Worm (Caenorhabditis elegans) whole organism, L3 larva: ENCODE measurements around the gene zip-3.

Experiments used
- ZK546.5 ChIP-seq: sonication (generic microtip); optimal IDR thresholded peaks from 2 replicates; lab custom pipeline; 2017; ENCODE audit warnings: missing biosample characterization, missing genetic modification characterization
- aly-2 ChIP-seq: fragments of 150-350 bp; optimal IDR thresholded peaks from 2 replicates; lab custom pipeline; 2014; ENCODE audit warnings: missing biosample characterization, missing genetic modification characterization
- ceh-82 ChIP-seq: fragments of 150-350 bp; optimal IDR thresholded peaks from 2 replicates; lab custom pipeline; 2014; ENCODE audit warnings: missing biosample characterization, missing genetic modification characterization
- ceh-9 ChIP-seq: sonication (generic microtip); optimal IDR thresholded peaks from 2 replicates; lab custom pipeline; 2018; ENCODE audit warnings: missing biosample characterization, missing genetic modification characterization
- daf-12 ChIP-seq: fragments of 150-350 bp; optimal IDR thresholded peaks from 2 replicates; lab custom pipeline; 2014; ENCODE audit warnings: missing biosample characterization, missing genetic modification reagents, missing genetic modification characterization
- egl-27 ChIP-seq: sonication (generic microtip); optimal IDR thresholded peaks from 4 replicates; lab custom pipeline; 2017; ENCODE audit warnings: missing biosample characterization, missing genetic modification reagents, missing genetic modification characterization
- elt-3 ChIP-seq, 3 experiments: fragments of 150-350 bp in 1 of 3; sonication (generic microtip) in 2 of 3; optimal IDR thresholded peaks; 2 replicates in 2 of 3; 4 replicates in 1 of 3; lab custom pipeline; 2014 to 2017; ENCODE audit warnings: missing biosample characterization in 3 of 3, missing genetic modification characterization in 3 of 3
- eor-1 ChIP-seq, 2 experiments: fragments of 150-350 bp; optimal IDR thresholded peaks; 2 replicates each; lab custom pipeline; 2014 to 2018; ENCODE audit warnings: missing biosample characterization in 2 of 2, missing genetic modification characterization in 2 of 2
- fkh-2 ChIP-seq: fragments of 150-350 bp; optimal IDR thresholded peaks from 2 replicates; lab custom pipeline; 2014; ENCODE audit warnings: missing biosample characterization, missing genetic modification reagents, missing genetic modification characterization
- fos-1 ChIP-seq: fragments of 150-350 bp; optimal IDR thresholded peaks from 2 replicates; lab custom pipeline; 2014; ENCODE audit warnings: missing biosample characterization, missing genetic modification characterization
- hmg-11 ChIP-seq: sonication (generic microtip); optimal IDR thresholded peaks from 2 replicates; lab custom pipeline; 2016; ENCODE audit warnings: missing genetic modification characterization, missing compliant biosample characterization
- lin-39 ChIP-seq: fragments of 150-350 bp; optimal IDR thresholded peaks from 2 replicates; lab custom pipeline; 2018; ENCODE audit warnings: missing biosample characterization, missing genetic modification reagents, missing genetic modification characterization
- mml-1 ChIP-seq: fragments of 150-350 bp; sonication (generic microtip); optimal IDR thresholded peaks from 3 replicates; lab custom pipeline; 2014; ENCODE audit warnings: missing biosample characterization, missing genetic modification characterization
- nfya-1 ChIP-seq: sonication (generic microtip); optimal IDR thresholded peaks from 2 replicates; lab custom pipeline; 2017; ENCODE audit warnings: missing genetic modification characterization, mild to moderate bottlenecking, missing compliant biosample characterization, antibody characterized with exemption, moderate library complexity; ENCODE audit not compliant: insufficient read depth
- nhr-12 ChIP-seq: fragments of 150-350 bp; optimal IDR thresholded peaks from 2 replicates; lab custom pipeline; 2014; ENCODE audit warnings: missing biosample characterization, missing genetic modification characterization
- nhr-23 ChIP-seq: fragments of 150-350 bp; optimal IDR thresholded peaks from 2 replicates; lab custom pipeline; 2014; ENCODE audit warnings: missing biosample characterization, missing genetic modification reagents, missing genetic modification characterization
- nhr-25 ChIP-seq: sonication (generic microtip); optimal IDR thresholded peaks from 2 replicates; lab custom pipeline; 2017; ENCODE audit warnings: missing biosample characterization, missing genetic modification characterization
- nhr-28 ChIP-seq: fragments of 150-350 bp; optimal IDR thresholded peaks from 2 replicates; lab custom pipeline; 2014; ENCODE audit warnings: missing biosample characterization, missing genetic modification characterization
- nhr-76 ChIP-seq: fragments of 150-350 bp; sonication (generic microtip); optimal IDR thresholded peaks from 5 replicates; lab custom pipeline; 2014; ENCODE audit warnings: missing biosample characterization, missing genetic modification characterization
- pha-4 ChIP-seq: fragments of 150-350 bp; optimal IDR thresholded peaks from 2 replicates; lab custom pipeline; 2014; ENCODE audit warnings: missing biosample characterization, missing genetic modification reagents, missing genetic modification characterization
- skn-1 ChIP-seq: fragments of 150-350 bp; optimal IDR thresholded peaks from 2 replicates; lab custom pipeline; 2014; ENCODE audit warnings: missing biosample characterization, missing genetic modification characterization
- unc-62 ChIP-seq: fragments of 150-350 bp; sonication (generic microtip); optimal IDR thresholded peaks from 4 replicates; lab custom pipeline; 2014; ENCODE audit warnings: missing biosample characterization, missing genetic modification reagents, missing genetic modification characterization
- ztf-4 ChIP-seq: fragments of 150-350 bp; optimal IDR thresholded peaks from 2 replicates; lab custom pipeline; 2014; ENCODE audit warnings: missing biosample characterization, missing genetic modification characterization

zip-3 gene

ce11 chrII:13907615-13908014 is 49.6 kb downstream of the zip-3 start:
- TF ChIP-seq daf-12 (tag; lab: Kevin White, UChicago) (no peak), mml-1 (tag; lab: Kevin White, UChicago) (no peak), nfya-1 (peak; percentile 89), nhr-12 (tag; lab: Kevin White, UChicago) (no peak), skn-1 (tag; lab: Kevin White, UChicago) (no peak), nhr-76 (tag; lab: Kevin White, UChicago) (no peak)

DNA sequence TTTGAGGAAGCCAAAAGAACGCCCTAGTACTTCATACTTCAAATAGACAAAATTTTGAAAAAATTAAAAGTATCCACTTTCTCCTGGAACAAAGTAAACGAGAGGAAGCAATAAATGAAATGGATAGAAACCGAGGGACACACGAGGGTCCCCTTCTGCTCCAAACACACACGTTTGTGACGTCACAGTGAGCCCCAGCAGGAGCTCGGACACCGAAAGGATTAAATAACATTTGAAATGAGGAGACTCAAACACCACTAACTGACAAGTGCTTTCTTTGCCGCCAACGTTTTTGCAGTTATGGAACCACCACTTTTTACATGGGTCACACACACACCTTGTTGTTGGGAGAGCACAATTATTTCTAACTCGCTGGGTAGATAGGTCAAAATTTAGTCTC is 53.8 kb downstream of the zip-3 start:
- TF ChIP-seq nhr-25 (tag; lab: Kevin White, UChicago) (no peak), nfya-1 (peak; percentile 48), fkh-2 (tag; lab: Kevin White, UChicago) (no peak), fos-1 (tag; lab: Kevin White, UChicago) (no peak), ZK546.5 (tag; lab: Kevin White, UChicago) (no peak), lin-39 (peak; percentile 67)

DNA sequence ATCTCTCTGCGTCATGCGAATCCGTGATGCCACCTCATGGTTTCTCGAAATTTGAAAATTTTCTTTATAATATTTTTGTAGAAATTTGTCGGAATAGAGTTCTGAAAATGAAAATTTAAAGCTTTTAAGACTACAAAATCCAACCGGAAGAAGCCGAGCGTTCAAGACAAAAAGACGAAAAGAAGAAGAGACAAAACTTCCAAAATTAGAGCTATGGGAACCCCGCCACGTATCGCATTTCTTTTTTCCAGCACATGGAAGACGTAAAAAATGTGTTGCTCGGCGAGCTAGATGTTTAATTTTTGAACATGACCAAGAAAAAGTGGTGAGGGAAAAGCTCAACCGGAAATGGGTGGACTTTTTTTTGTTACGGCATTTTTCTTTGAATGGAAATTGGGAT is 55.2 kb downstream of the zip-3 start, which contains the start of gene W02B8.1:
W02B8.1 (minus strand) TSS at position 101 of the 400 bp plus-strand sequence.
- TF ChIP-seq aly-2 (tag; lab: Kevin White, UChicago) (no peak), nhr-23 (tag; lab: Kevin White, UChicago) (no peak), ceh-82 (tag; lab: Kevin White, UChicago) (no peak), fos-1 (tag; lab: Kevin White, UChicago) (no peak), pha-4 (no peak), elt-3 (tag; optimal IDR thresholded peaks at IDR 0.05; lab: Kevin White, UChicago) (no peak), eor-1 (tag; optimal IDR thresholded peaks at IDR 0.05; lab: Kevin White, UChicago) (no peak), ceh-9 (no peak), unc-62 (GFP tag; lab: Kevin White, UChicago) (no peak), hmg-11 (no peak), egl-27 (tag; lab: Kevin White, UChicago) (no peak), ztf-4 (tag; lab: Kevin White, UChicago) (no peak), nhr-28 (no peak)
